Fruit fly (Drosophila melanogaster) whole organism, embryonic: ENCODE data around the gene yrt.
A peak's percentile ranks its signal among the peaks of the same experiment; 100 is the strongest.

Experiments used
- Abd-B ChIP-seq: fragments of 200-800 bp; sonication (Bioruptor generic); optimal IDR thresholded peaks from 2 replicates; lab custom pipeline; 2018; ENCODE audit warnings: missing biosample characterization, mild to moderate bottlenecking, missing genetic modification characterization, moderate library complexity
- Ada2b ChIP-seq: fragments of 200-800 bp; sonication (Bioruptor generic); IDR thresholded peaks from 2 replicates; pipeline ENCODE4 v1.3.6; 2022; ENCODE audit warnings: missing biosample characterization, missing genetic modification characterization
- Bdp1 ChIP-seq: fragments of 200-800 bp; sonication (Bioruptor generic); optimal IDR thresholded peaks from 3 replicates; lab custom pipeline; 2016; ENCODE audit warnings: missing biosample characterization, missing genetic modification characterization
- C15 ChIP-seq: fragments of 200-800 bp; sonication (Bioruptor generic); IDR thresholded peaks from 3 replicates; pipeline ENCODE4 v1.3.6; 2022; ENCODE audit warnings: missing biosample characterization, missing genetic modification characterization
- CG10274 ChIP-seq: fragments of 200-800 bp; sonication (Bioruptor generic); optimal IDR thresholded peaks from 3 replicates; lab custom pipeline; 2017; ENCODE audit warnings: missing biosample characterization, mild to moderate bottlenecking, missing genetic modification characterization
- CG10543 ChIP-seq: fragments of 200-800 bp; sonication (Bioruptor generic); optimal IDR thresholded peaks from 3 replicates; lab custom pipeline; 2017; ENCODE audit warnings: missing biosample characterization, mild to moderate bottlenecking, missing genetic modification characterization, moderate library complexity
- CG11504 ChIP-seq: fragments of 200-800 bp; sonication (Bioruptor generic); optimal IDR thresholded peaks from 3 replicates; lab custom pipeline; 2019; ENCODE audit warnings: missing biosample characterization, mild to moderate bottlenecking, missing genetic modification characterization, moderate library complexity
- CG12155 ChIP-seq: fragments of 200-800 bp; sonication (Bioruptor generic); optimal IDR thresholded peaks from 3 replicates; lab custom pipeline; 2016; ENCODE audit warnings: missing biosample characterization, missing genetic modification characterization
- CG12299 ChIP-seq: fragments of 200-800 bp; sonication (Bioruptor generic); optimal IDR thresholded peaks from 2 replicates; lab custom pipeline; 2018; ENCODE audit warnings: missing biosample characterization, mild to moderate bottlenecking, missing genetic modification characterization
- CG12659 ChIP-seq: fragments of 200-800 bp; sonication (Bioruptor generic); optimal IDR thresholded peaks from 3 replicates; lab custom pipeline; 2017; ENCODE audit warnings: mild to moderate bottlenecking, missing biosample characterization, missing genetic modification reagents, missing genetic modification characterization
- CG16863 ChIP-seq: fragments of 200-800 bp; sonication (Bioruptor generic); optimal IDR thresholded peaks from 3 replicates; lab custom pipeline; 2016; ENCODE audit warnings: missing biosample characterization, missing genetic modification characterization
- CG17568 ChIP-seq: fragments of 200-800 bp; sonication (Bioruptor generic); optimal IDR thresholded peaks from 2 replicates; lab custom pipeline; 2018; ENCODE audit warnings: missing biosample characterization, mild to moderate bottlenecking, missing genetic modification characterization, moderate library complexity
- CG18262 ChIP-seq: fragments of 200-800 bp; optimal IDR thresholded peaks from 3 replicates; lab custom pipeline; 2019; ENCODE audit warnings: missing biosample characterization, mild to moderate bottlenecking, missing genetic modification characterization, moderate library complexity
- CG31365 ChIP-seq: fragments of 200-800 bp; sonication (Bioruptor generic); optimal IDR thresholded peaks from 2 replicates; lab custom pipeline; 2018; ENCODE audit warnings: missing biosample characterization, mild to moderate bottlenecking, missing genetic modification characterization
- CG34224 ChIP-seq: fragments of 200-800 bp; sonication (Bioruptor generic); IDR thresholded peaks from 3 replicates; pipeline ENCODE4 v1.3.6; 2022; ENCODE audit warnings: missing biosample characterization, missing genetic modification characterization; ENCODE audit not compliant: partially characterized antibody
- CG8924 ChIP-seq: fragments of 200-800 bp; optimal IDR thresholded peaks from 3 replicates; lab custom pipeline; 2019; ENCODE audit warnings: missing biosample characterization, mild to moderate bottlenecking, missing genetic modification characterization, moderate library complexity
- CG8944 ChIP-seq: fragments of 200-800 bp; sonication (Bioruptor generic); optimal IDR thresholded peaks from 3 replicates; lab custom pipeline; 2016; ENCODE audit warnings: missing biosample characterization, missing genetic modification characterization
- CG9817 ChIP-seq: fragments of 200-800 bp; sonication (Bioruptor generic); optimal IDR thresholded peaks from 2 replicates; lab custom pipeline; 2018; ENCODE audit warnings: missing biosample characterization, mild to moderate bottlenecking, missing genetic modification characterization, moderate library complexity
- D19A ChIP-seq: fragments of 200-800 bp; optimal IDR thresholded peaks from 3 replicates; lab custom pipeline; 2019; ENCODE audit warnings: missing biosample characterization, mild to moderate bottlenecking, missing genetic modification characterization, moderate library complexity
- Dip2 ChIP-seq: fragments of 200-800 bp; sonication (Bioruptor generic); IDR thresholded peaks from 2 replicates; pipeline ENCODE4 v1.3.6; 2022; ENCODE audit warnings: missing biosample characterization, missing genetic modification characterization
- HHEX ChIP-seq: fragments of 200-800 bp; sonication (Bioruptor generic); optimal IDR thresholded peaks from 3 replicates; lab custom pipeline; 2017; ENCODE audit warnings: missing biosample characterization, mild to moderate bottlenecking, missing genetic modification characterization, missing genetic modification reagents
- Lim3 ChIP-seq: fragments of 200-800 bp; sonication (Bioruptor generic); IDR thresholded peaks from 2 replicates; pipeline ENCODE4 v1.3.6; 2022; ENCODE audit warnings: missing biosample characterization, missing genetic modification characterization
- NC2β ChIP-seq: fragments of 200-800 bp; sonication (Bioruptor generic); optimal IDR thresholded peaks from 2 replicates; lab custom pipeline; 2016; ENCODE audit warnings: missing biosample characterization, missing genetic modification characterization
- NFAT ChIP-seq: fragments of 200-800 bp; sonication (Bioruptor generic); IDR thresholded peaks from 2 replicates; pipeline ENCODE4 v1.3.6; 2022; ENCODE audit warnings: missing biosample characterization, missing genetic modification characterization
- Neu2 ChIP-seq: fragments of 200-800 bp; sonication (Bioruptor generic); optimal IDR thresholded peaks from 3 replicates; lab custom pipeline; 2016; ENCODE audit warnings: missing biosample characterization, missing genetic modification characterization, borderline replicate concordance
- NfI ChIP-seq: fragments of 200-800 bp; sonication (Bioruptor generic); optimal IDR thresholded peaks from 3 replicates; lab custom pipeline; 2018; ENCODE audit warnings: missing biosample characterization, mild to moderate bottlenecking, missing genetic modification characterization, moderate library complexity
- Opbp ChIP-seq: fragments of 200-800 bp; sonication (Bioruptor generic); IDR thresholded peaks from 3 replicates; pipeline ENCODE4 v1.3.6; 2022; ENCODE audit warnings: missing biosample characterization, missing genetic modification characterization; ENCODE audit not compliant: partially characterized antibody
- Six4 ChIP-seq: fragments of 200-800 bp; sonication (Bioruptor generic); optimal IDR thresholded peaks from 2 replicates; lab custom pipeline; 2016; ENCODE audit warnings: missing biosample characterization, missing genetic modification characterization
- bab2 ChIP-seq: fragments of 200-800 bp; sonication (Bioruptor generic); optimal IDR thresholded peaks from 2 replicates; lab custom pipeline; 2016; ENCODE audit warnings: missing biosample characterization, missing genetic modification characterization
- chn ChIP-seq: fragments of 200-800 bp; sonication (Bioruptor generic); optimal IDR thresholded peaks from 2 replicates; lab custom pipeline; 2016; ENCODE audit warnings: missing biosample characterization, missing genetic modification characterization
- en ChIP-seq: fragments of 200-800 bp; sonication (Bioruptor generic); optimal IDR thresholded peaks from 2 replicates; lab custom pipeline; 2016; ENCODE audit warnings: missing biosample characterization, missing genetic modification characterization
- gcm ChIP-seq: fragments of 200-800 bp; sonication (Bioruptor generic); optimal IDR thresholded peaks from 2 replicates; lab custom pipeline; 2019; ENCODE audit warnings: missing biosample characterization, mild to moderate bottlenecking, missing genetic modification characterization, moderate library complexity
- gcm2 ChIP-seq: fragments of 200-800 bp; sonication (Bioruptor generic); optimal IDR thresholded peaks from 2 replicates; lab custom pipeline; 2016; ENCODE audit warnings: missing biosample characterization, missing genetic modification characterization
- gt ChIP-seq: fragments of 200-800 bp; sonication (Bioruptor generic); IDR thresholded peaks from 2 replicates; pipeline ENCODE4 v1.3.6; 2022; ENCODE audit warnings: missing biosample characterization, missing genetic modification characterization
- jigr1 ChIP-seq: fragments of 200-800 bp; sonication (Bioruptor generic); IDR thresholded peaks from 3 replicates; pipeline ENCODE4 v1.3.6; 2022; ENCODE audit warnings: missing biosample characterization, missing genetic modification characterization
- lilli ChIP-seq: fragments of 200-800 bp; sonication (Bioruptor generic); optimal IDR thresholded peaks from 3 replicates; lab custom pipeline; 2016; ENCODE audit warnings: missing biosample characterization, missing genetic modification characterization
- mam ChIP-seq: fragments of 200-800 bp; sonication (Bioruptor generic); optimal IDR thresholded peaks from 3 replicates; lab custom pipeline; 2016; ENCODE audit warnings: missing biosample characterization, missing genetic modification characterization
- odd ChIP-seq: fragments of 200-800 bp; sonication (Bioruptor generic); optimal IDR thresholded peaks from 2 replicates; lab custom pipeline; 2017; ENCODE audit warnings: missing biosample characterization, mild to moderate bottlenecking, missing genetic modification characterization
- prd ChIP-seq, 3 experiments: fragments of >200 bp in 2 of 3; fragments of 200-800 bp in 1 of 3; sonication (Bioruptor generic) in 1 of 3; optimal IDR thresholded peaks in 2 of 3; IDR thresholded peaks in 1 of 3; 2 replicates in 2 of 3; 3 replicates in 1 of 3; pipeline versions ENCODE4 v1.3.6 to Lab custom; 2017 to 2022; ENCODE audit warnings: missing biosample characterization in 1 of 3, missing genetic modification characterization in 1 of 3
- ranshi ChIP-seq: fragments of 200-800 bp; sonication (Bioruptor generic); IDR thresholded peaks from 2 replicates; pipeline ENCODE4 v1.3.6; 2022; ENCODE audit warnings: missing biosample characterization, missing genetic modification characterization
- repo ChIP-seq: fragments of 200-800 bp; sonication (Bioruptor generic); optimal IDR thresholded peaks from 2 replicates; lab custom pipeline; 2016; ENCODE audit warnings: missing biosample characterization, missing genetic modification characterization
- schlank ChIP-seq: fragments of 200-800 bp; sonication (Bioruptor generic); optimal IDR thresholded peaks from 2 replicates; lab custom pipeline; 2018; ENCODE audit warnings: missing biosample characterization, mild to moderate bottlenecking, missing genetic modification characterization
- slou ChIP-seq: fragments of 200-800 bp; sonication (Bioruptor generic); optimal IDR thresholded peaks from 3 replicates; lab custom pipeline; 2016; ENCODE audit warnings: missing biosample characterization, missing genetic modification characterization
- sna ChIP-seq: fragments of 200-800 bp; sonication (Bioruptor generic); IDR thresholded peaks from 2 replicates; pipeline ENCODE4 v1.3.6; 2022; ENCODE audit warnings: missing biosample characterization, missing genetic modification characterization; ENCODE audit not compliant: partially characterized antibody
- tio ChIP-seq: fragments of 200-800 bp; sonication (Bioruptor generic); optimal IDR thresholded peaks from 2 replicates; lab custom pipeline; 2017; ENCODE audit warnings: missing biosample characterization, missing genetic modification characterization, inconsistent platforms
- trem ChIP-seq: fragments of 200-800 bp; optimal IDR thresholded peaks from 3 replicates; lab custom pipeline; 2019; ENCODE audit warnings: missing biosample characterization, mild to moderate bottlenecking, missing genetic modification characterization, moderate library complexity
- twi ChIP-seq: fragments of 200-800 bp; optimal IDR thresholded peaks from 2 replicates; lab custom pipeline; 2019; ENCODE audit warnings: missing biosample characterization, mild to moderate bottlenecking, missing genetic modification characterization, moderate library complexity
- usp ChIP-seq: fragments of >200 bp; optimal IDR thresholded peaks from 2 replicates; lab custom pipeline; 2017; ENCODE audit warnings: missing biosample characterization, missing genetic modification characterization
- vfl ChIP-seq: fragments of 200-800 bp; sonication (Bioruptor generic); optimal IDR thresholded peaks from 2 replicates; lab custom pipeline; 2016; ENCODE audit warnings: missing biosample characterization, missing genetic modification characterization
- z ChIP-seq: fragments of 200-800 bp; sonication (Bioruptor generic); IDR thresholded peaks from 3 replicates; pipeline ENCODE4 v1.3.6; 2022; ENCODE audit warnings: missing biosample characterization, missing genetic modification characterization
- zfh1 ChIP-seq: fragments of 200-800 bp; sonication (Bioruptor generic); IDR thresholded peaks from 3 replicates; pipeline ENCODE4 v1.3.6; 2022; ENCODE audit warnings: missing biosample characterization, missing genetic modification characterization

Gene yrt

DNA sequence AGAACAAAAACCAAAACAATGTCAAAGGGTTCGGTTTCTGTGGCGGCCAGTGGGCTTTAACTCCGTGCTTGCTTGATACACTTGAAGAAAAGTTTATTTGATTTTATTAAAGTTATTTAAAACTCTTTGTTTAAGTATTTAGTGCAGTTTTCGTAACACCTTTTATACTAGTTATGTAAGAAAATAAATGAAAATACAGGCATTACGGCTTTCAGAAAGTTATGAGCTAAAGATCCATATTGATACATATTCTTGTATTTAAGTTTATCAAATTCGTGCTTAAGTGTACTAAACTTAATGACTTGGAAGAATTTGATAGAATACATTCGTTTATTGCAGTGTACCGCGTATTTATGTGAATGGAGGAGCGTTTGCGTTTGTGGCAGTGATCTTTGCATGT lies 11.7 kb upstream of the yrt start (continued):
- peak; percentile 42 for TF ChIP-seq CG12659
- TF ChIP-seq CG16863 (GFP tag; lab: Kevin White, UChicago): peak; percentile 13
- no peak for TF ChIP-seq CG10543 (GFP tag; lab: Kevin White, UChicago)
- TF ChIP-seq Ada2b (GFP tag; lab: Robert Waterston, UW): no peak
- peak; percentile 46 for TF ChIP-seq Abd-B (GFP tag; lab: Kevin White, UChicago)
- TF ChIP-seq schlank (tag; lab: Kevin White, UChicago): no peak
- TF ChIP-seq D19A: peak; percentile 15
- no peak for TF ChIP-seq C15 (GFP tag; lab: Robert Waterston, UW)
- TF ChIP-seq Lim3 (GFP tag; lab: Robert Waterston, UW): no peak
- peak; percentile 5 for TF ChIP-seq CG12155 (GFP tag; lab: Kevin White, UChicago)
- no peak for TF ChIP-seq gcm (GFP tag; lab: Kevin White, UChicago)
- TF ChIP-seq ranshi (GFP tag; lab: Robert Waterston, UW): peak; percentile 43; the same call in 1 of the 2 replicates
- peak; percentile 43 for TF ChIP-seq NfI (GFP tag; lab: Kevin White, UChicago)
- TF ChIP-seq NC2β (GFP tag; lab: Kevin White, UChicago): no peak
- peak; percentile 43 for TF ChIP-seq tio (GFP tag; lab: Kevin White, UChicago)
- TF ChIP-seq CG9817 (tag; lab: Kevin White, UChicago): peak; percentile 15
- TF ChIP-seq gt (GFP tag; lab: Robert Waterston, UW): no peak
- no peak for TF ChIP-seq Dip2 (GFP tag; lab: Robert Waterston, UW)
- no peak for TF ChIP-seq usp
- TF ChIP-seq odd (GFP tag; lab: Kevin White, UChicago): no peak
- peak; percentile 26 for TF ChIP-seq trem (tag; lab: Kevin White, UChicago)
- no peak for TF ChIP-seq HHEX (GFP tag; lab: Kevin White, UChicago)
- TF ChIP-seq CG12299 (tag; lab: Kevin White, UChicago): no peak
- TF ChIP-seq CG11504 (tag; lab: Kevin White, UChicago): peak; percentile 64
- peak; percentile 59 for TF ChIP-seq CG8924
- no peak for TF ChIP-seq CG17568 (GFP tag; lab: Kevin White, UChicago)
- no peak for TF ChIP-seq prd (optimal IDR thresholded peaks at IDR 0.05; lab: Kevin White, UChicago)
- TF ChIP-seq prd (GFP tag; IDR thresholded peaks at IDR 0.05; lab: Robert Waterston, UW): peak; percentile 29; the same call in 1 of the 3 replicates
- TF ChIP-seq repo (GFP tag; lab: Kevin White, UChicago): no peak
- peak; percentile 6 for TF ChIP-seq bab2
- no peak for TF ChIP-seq gcm2 (GFP tag; lab: Kevin White, UChicago)
- no peak for TF ChIP-seq CG34224 (GFP tag; lab: Robert Waterston, UW)
- TF ChIP-seq z (GFP tag; lab: Robert Waterston, UW): no peak
- TF ChIP-seq Six4 (GFP tag; lab: Kevin White, UChicago): peak; percentile 6
- TF ChIP-seq Neu2: no peak
- TF ChIP-seq NFAT (GFP tag; lab: Robert Waterston, UW): 0 out of 2 replicates have a peak, but pooled peaks have one; percentile 6
- TF ChIP-seq CG31365 (tag; lab: Kevin White, UChicago): no peak
- TF ChIP-seq CG18262 (tag; lab: Kevin White, UChicago): peak; percentile 76
- peak; percentile 56 for TF ChIP-seq lilli (GFP tag; lab: Kevin White, UChicago)
- TF ChIP-seq jigr1 (GFP tag; lab: Robert Waterston, UW): no peak
- no peak for TF ChIP-seq en
- TF ChIP-seq Bdp1 (GFP tag; lab: Kevin White, UChicago): no peak
- peak; percentile 23 for TF ChIP-seq twi (tag; lab: Kevin White, UChicago)
- no peak for TF ChIP-seq CG8944
- no peak for TF ChIP-seq vfl (GFP tag; lab: Kevin White, UChicago)
- TF ChIP-seq Opbp (GFP tag; lab: Robert Waterston, UW): no peak
- TF ChIP-seq chn (GFP tag; lab: Kevin White, UChicago): no peak
- no peak for TF ChIP-seq zfh1
- TF ChIP-seq sna (GFP tag; lab: Robert Waterston, UW): no peak
- TF ChIP-seq slou: no peak
- peak; percentile 37 for TF ChIP-seq mam (GFP tag; lab: Kevin White, UChicago)
- TF ChIP-seq CG10274 (GFP tag; lab: Kevin White, UChicago): no peak
